Worm (Caenorhabditis elegans) whole organism, young adult: ENCODE data around the gene polg-1.

Experiments used
- B0336.3 ChIP-seq: fragments of 200-800 bp; sonication (Bioruptor generic); IDR thresholded peaks from 2 replicates; pipeline ENCODE4 v1.3.6; 2022; ENCODE audit warnings: missing genetic modification characterization, missing compliant biosample characterization
- ama-1 ChIP-seq, 3 experiments: fragments of 150-350 bp in 1 of 3; sonication (generic microtip) in 2 of 3; optimal IDR thresholded peaks; 2 replicates each; lab custom pipeline; 2014 to 2018; ENCODE audit warnings: missing biosample characterization in 2 of 3, missing genetic modification characterization in 2 of 3, missing genetic modification reagents in 2 of 3
- ceh-79 ChIP-seq: sonication (generic microtip); optimal IDR thresholded peaks from 2 replicates; lab custom pipeline; 2017; ENCODE audit warnings: mild to moderate bottlenecking, missing genetic modification characterization, missing compliant biosample characterization
- chd-7 ChIP-seq: sonication (generic microtip); optimal IDR thresholded peaks from 2 replicates; lab custom pipeline; 2016; ENCODE audit warnings: mild to moderate bottlenecking, missing genetic modification characterization, moderate library complexity, missing compliant biosample characterization
- lag-1 ChIP-seq: fragments of 200-800 bp; sonication (Bioruptor generic); IDR thresholded peaks from 2 replicates; pipeline ENCODE4 v1.3.6; 2022; ENCODE audit warnings: missing genetic modification reagents, missing genetic modification characterization, missing compliant biosample characterization
- lin-40 ChIP-seq: sonication (generic microtip); optimal IDR thresholded peaks from 2 replicates; lab custom pipeline; 2016; ENCODE audit warnings: missing genetic modification characterization, mild to moderate bottlenecking, missing compliant biosample characterization, missing genotype, missing genetic modification reagents
- nfya-1 ChIP-seq: sonication (generic microtip); optimal IDR thresholded peaks from 2 replicates; lab custom pipeline; 2017; ENCODE audit warnings: antibody characterized with exemption, missing compliant biosample characterization, missing genetic modification characterization, borderline replicate concordance; ENCODE audit not compliant: insufficient read depth
- nhr-27 ChIP-seq: fragments of 200-800 bp; sonication (Bioruptor generic); optimal IDR thresholded peaks from 2 replicates; lab custom pipeline; 2018; ENCODE audit warnings: mild to moderate bottlenecking, missing genetic modification characterization, moderate library complexity, missing compliant biosample characterization
- unc-62 ChIP-seq: fragments of 150-350 bp; optimal IDR thresholded peaks from 2 replicates; lab custom pipeline; 2014; ENCODE audit warnings: missing biosample characterization, missing genetic modification reagents, missing genetic modification characterization
- zfh-2 ChIP-seq: fragments of 200-800 bp; sonication (Bioruptor generic); conservative IDR thresholded peaks from 2 replicates; pipeline ENCODE4 v1.3.6; 2022; ENCODE audit warnings: missing genetic modification reagents, missing genetic modification characterization, missing compliant biosample characterization

- no peak for TF ChIP-seq lag-1 (GFP tag; lab: Robert Waterston, UW)
- TF ChIP-seq lin-40 (tag; lab: Kevin White, UChicago): no peak
- TF ChIP-seq B0336.3 (GFP tag; lab: Robert Waterston, UW): no peak
- no peak for TF ChIP-seq nfya-1 (tag; lab: Kevin White, UChicago)
- no peak for TF ChIP-seq unc-62 (GFP tag; lab: Kevin White, UChicago)
- no peak for TF ChIP-seq chd-7 (tag; lab: Kevin White, UChicago)
- TF ChIP-seq ceh-79: no peak
- TF ChIP-seq zfh-2 (GFP tag; lab: Robert Waterston, UW): no peak
- TF ChIP-seq nhr-27: no peak
- TF ChIP-seq ama-1 (optimal IDR thresholded peaks at IDR 0.05; lab: Kevin White, UChicago): no peak
- TF ChIP-seq ama-1 (GFP tag; optimal IDR thresholded peaks at IDR 0.05; lab: Kevin White, UChicago): no peak
Measured at ce11 chrII:12162997-12163396, 36.8 kb downstream of the polg-1 start.
